Fruit fly (Drosophila melanogaster) whole organism, embryonic: Measurements from ENCODE around the gene RtcB.

ENCODE experiments used
- Aef1 ChIP-seq: fragments of 200-800 bp; sonication (Bioruptor generic); IDR thresholded peaks from 3 replicates; pipeline ENCODE4 v1.3.6; 2022; ENCODE audit warnings: missing biosample characterization, missing genetic modification characterization
- Atf-2 ChIP-seq: fragments of 200-800 bp; sonication (Bioruptor generic); optimal IDR thresholded peaks from 2 replicates; lab custom pipeline; 2016; ENCODE audit warnings: missing biosample characterization, missing genetic modification characterization
- B-H2 ChIP-seq: fragments of 200-800 bp; sonication (Bioruptor generic); optimal IDR thresholded peaks from 2 replicates; lab custom pipeline; 2018; ENCODE audit warnings: missing biosample characterization, mild to moderate bottlenecking, missing genetic modification characterization
- CG12155 ChIP-seq: fragments of 200-800 bp; sonication (Bioruptor generic); optimal IDR thresholded peaks from 3 replicates; lab custom pipeline; 2016; ENCODE audit warnings: missing biosample characterization, missing genetic modification characterization
- CG12299 ChIP-seq: fragments of 200-800 bp; sonication (Bioruptor generic); optimal IDR thresholded peaks from 2 replicates; lab custom pipeline; 2018; ENCODE audit warnings: missing biosample characterization, mild to moderate bottlenecking, missing genetic modification characterization
- CG13624 ChIP-seq: fragments of 200-800 bp; sonication (Bioruptor generic); optimal IDR thresholded peaks from 2 replicates; lab custom pipeline; 2016; ENCODE audit warnings: missing biosample characterization, missing genetic modification characterization
- CG17359 ChIP-seq: fragments of 200-800 bp; sonication (Bioruptor generic); optimal IDR thresholded peaks from 3 replicates; lab custom pipeline; 2018; ENCODE audit warnings: missing biosample characterization, mild to moderate bottlenecking, missing genetic modification characterization, moderate library complexity
- CG18764 ChIP-seq: fragments of 200-800 bp; sonication (Bioruptor generic); optimal IDR thresholded peaks from 3 replicates; lab custom pipeline; 2016; ENCODE audit warnings: missing biosample characterization, missing genetic modification characterization
- CG2120 ChIP-seq: fragments of 200-800 bp; sonication (Bioruptor generic); optimal IDR thresholded peaks from 3 replicates; lab custom pipeline; 2016; ENCODE audit warnings: missing biosample characterization, missing genetic modification characterization
- CG2875 ChIP-seq: fragments of 200-800 bp; sonication (Bioruptor generic); optimal IDR thresholded peaks from 2 replicates; lab custom pipeline; 2017; ENCODE audit warnings: missing biosample characterization, mild to moderate bottlenecking, missing genetic modification characterization, missing genetic modification reagents
- CG30403 ChIP-seq: fragments of 200-800 bp; sonication (Bioruptor generic); optimal IDR thresholded peaks from 3 replicates; lab custom pipeline; 2016; ENCODE audit warnings: missing biosample characterization, missing genetic modification characterization
- CG31224 ChIP-seq: fragments of 200-800 bp; sonication (Bioruptor generic); IDR thresholded peaks from 2 replicates; pipeline ENCODE4 v1.3.6; 2022; ENCODE audit warnings: missing biosample characterization, missing genetic modification characterization
- CG32772 ChIP-seq: fragments of 200-800 bp; sonication (Bioruptor generic); IDR thresholded peaks from 2 replicates; pipeline ENCODE4 v1.3.6; 2022; ENCODE audit warnings: missing biosample characterization, missing genetic modification characterization
- CG6813 ChIP-seq: fragments of 200-800 bp; sonication (Bioruptor generic); optimal IDR thresholded peaks from 2 replicates; lab custom pipeline; 2017; ENCODE audit warnings: missing biosample characterization, missing genetic modification characterization, mild to moderate bottlenecking, moderate library complexity, missing genetic modification reagents
- CG7357 ChIP-seq: fragments of 200-800 bp; sonication (Bioruptor generic); IDR thresholded peaks from 3 replicates; pipeline ENCODE4 v1.3.6; 2022; ENCODE audit warnings: missing biosample characterization, missing genetic modification characterization
- CG7556 ChIP-seq: fragments of 200-800 bp; sonication (Bioruptor generic); optimal IDR thresholded peaks from 2 replicates; lab custom pipeline; 2017; ENCODE audit warnings: missing biosample characterization, mild to moderate bottlenecking, missing genetic modification characterization
- CG8089 ChIP-seq: fragments of 200-800 bp; sonication (Bioruptor generic); optimal IDR thresholded peaks from 3 replicates; lab custom pipeline; 2016; ENCODE audit warnings: missing biosample characterization, missing genetic modification characterization
- CG8290 ChIP-seq, 3 experiments: fragments of 200-800 bp; sonication (Bioruptor generic); optimal IDR thresholded peaks; 2 replicates each; lab custom pipeline; 2016 to 2019; ENCODE audit warnings: missing biosample characterization in 3 of 3, missing genetic modification characterization in 3 of 3, mild to moderate bottlenecking in 2 of 3, moderate library complexity in 1 of 3
- CG8478 ChIP-seq: fragments of >200 bp; optimal IDR thresholded peaks from 2 replicates; lab custom pipeline; 2018
- Camta ChIP-seq: fragments of 200-800 bp; sonication (Bioruptor generic); optimal IDR thresholded peaks from 2 replicates; lab custom pipeline; 2016; ENCODE audit warnings: missing biosample characterization, missing genetic modification characterization
- Chrac-16 ChIP-seq: fragments of 200-800 bp; sonication (Bioruptor generic); optimal IDR thresholded peaks from 3 replicates; lab custom pipeline; 2016; ENCODE audit warnings: missing biosample characterization, missing genetic modification characterization
- CoRest ChIP-seq: fragments of 200-800 bp; sonication (Bioruptor generic); optimal IDR thresholded peaks from 3 replicates; lab custom pipeline; 2018; ENCODE audit warnings: missing biosample characterization, mild to moderate bottlenecking, missing genetic modification characterization, moderate library complexity
- Elba2 ChIP-seq: fragments of 200-800 bp; sonication (Bioruptor generic); optimal IDR thresholded peaks from 3 replicates; lab custom pipeline; 2016; ENCODE audit warnings: missing biosample characterization, missing genetic modification characterization
- Hmr ChIP-seq: fragments of 200-800 bp; sonication (Bioruptor generic); optimal IDR thresholded peaks from 3 replicates; lab custom pipeline; 2017; ENCODE audit warnings: mild to moderate bottlenecking, missing biosample characterization, missing genetic modification reagents, missing genetic modification characterization
- Hr51 ChIP-seq, 2 experiments: fragments of 200-800 bp; sonication (Bioruptor generic); optimal IDR thresholded peaks; 2 replicates in 1 of 2; 3 replicates in 1 of 2; lab custom pipeline; 2016 to 2018; ENCODE audit warnings: missing biosample characterization in 2 of 2, missing genetic modification characterization in 2 of 2, mild to moderate bottlenecking in 1 of 2, moderate library complexity in 1 of 2
- Mad ChIP-seq: fragments of 200-800 bp; sonication (Bioruptor generic); optimal IDR thresholded peaks from 2 replicates; lab custom pipeline; 2016; ENCODE audit warnings: missing biosample characterization, missing genetic modification characterization
- Med ChIP-seq: fragments of 200-800 bp; sonication (Bioruptor generic); peaks from one replicate; lab custom pipeline; 2016; ENCODE audit warnings: missing biosample characterization, missing genetic modification characterization, mild to moderate bottlenecking, inconsistent platforms, moderate library complexity
- NfI ChIP-seq: fragments of 200-800 bp; sonication (Bioruptor generic); optimal IDR thresholded peaks from 3 replicates; lab custom pipeline; 2018; ENCODE audit warnings: missing biosample characterization, mild to moderate bottlenecking, missing genetic modification characterization, moderate library complexity
- Xbp1 ChIP-seq: fragments of 200-800 bp; sonication (Bioruptor generic); optimal IDR thresholded peaks from 3 replicates; lab custom pipeline; 2016; ENCODE audit warnings: missing biosample characterization, mild to moderate bottlenecking, missing genetic modification characterization
- cg ChIP-seq: fragments of 200-800 bp; sonication (Bioruptor generic); optimal IDR thresholded peaks from 3 replicates; lab custom pipeline; 2019; ENCODE audit warnings: missing biosample characterization, mild to moderate bottlenecking, missing genetic modification characterization, moderate library complexity
- corto ChIP-seq: fragments of 200-800 bp; sonication (Bioruptor generic); optimal IDR thresholded peaks from 2 replicates; lab custom pipeline; 2016; ENCODE audit warnings: missing biosample characterization, mild to moderate bottlenecking, missing genetic modification characterization, moderate library complexity
- danr ChIP-seq: fragments of 200-800 bp; sonication (Bioruptor generic); IDR thresholded peaks from 2 replicates; pipeline ENCODE4 v1.3.6; 2022; ENCODE audit warnings: missing biosample characterization, missing genetic modification characterization
- dpn ChIP-seq, 2 experiments: fragments of 200-800 bp; sonication (Bioruptor generic); optimal IDR thresholded peaks; 3 replicates each; lab custom pipeline; 2016; ENCODE audit warnings: missing biosample characterization in 2 of 2, missing genetic modification characterization in 2 of 2
- esg ChIP-seq: fragments of 200-800 bp; sonication (Bioruptor generic); conservative IDR thresholded peaks from 2 replicates; pipeline ENCODE4 v1.3.6; 2022; ENCODE audit warnings: missing biosample characterization, missing genetic modification characterization
- h ChIP-seq: fragments of >200 bp; optimal IDR thresholded peaks from 2 replicates; lab custom pipeline; 2017
- hb ChIP-seq: fragments of 200-800 bp; sonication (Bioruptor generic); IDR thresholded peaks from 3 replicates; pipeline ENCODE4 v1.3.6; 2022; ENCODE audit warnings: missing biosample characterization, missing genetic modification characterization; ENCODE audit not compliant: partially characterized antibody
- hbn ChIP-seq: fragments of 200-800 bp; sonication (Bioruptor generic); IDR thresholded peaks from 2 replicates; pipeline ENCODE4 v1.3.6; 2022; ENCODE audit warnings: missing biosample characterization, missing genetic modification characterization; ENCODE audit not compliant: partially characterized antibody
- jing ChIP-seq: fragments of 200-800 bp; sonication (Bioruptor generic); optimal IDR thresholded peaks from 2 replicates; lab custom pipeline; 2018; ENCODE audit warnings: missing biosample characterization, mild to moderate bottlenecking, missing genetic modification characterization
- kni ChIP-seq: fragments of 200-800 bp; sonication (Bioruptor generic); optimal IDR thresholded peaks from 3 replicates; lab custom pipeline; 2017; ENCODE audit warnings: mild to moderate bottlenecking, missing biosample characterization, missing genetic modification reagents, missing genetic modification characterization
- lab ChIP-seq: fragments of 200-800 bp; sonication (Bioruptor generic); optimal IDR thresholded peaks from 3 replicates; lab custom pipeline; 2017; ENCODE audit warnings: missing biosample characterization, missing genetic modification characterization, mild to moderate bottlenecking, moderate library complexity, missing genetic modification reagents
- lov ChIP-seq, 2 experiments: fragments of 200-800 bp in 1 of 2; fragments of >200 bp in 1 of 2; sonication (Bioruptor generic) in 1 of 2; IDR thresholded peaks in 1 of 2; optimal IDR thresholded peaks in 1 of 2; 2 replicates in 1 of 2; 3 replicates in 1 of 2; pipeline versions ENCODE4 v1.3.6 to Lab custom; 2017 to 2022; ENCODE audit warnings: missing biosample characterization in 1 of 2, missing genetic modification characterization in 1 of 2
- mld ChIP-seq: fragments of 200-800 bp; sonication (Bioruptor generic); IDR thresholded peaks from 3 replicates; pipeline ENCODE4 v1.3.6; 2022; ENCODE audit warnings: missing biosample characterization, missing genetic modification characterization; ENCODE audit not compliant: partially characterized antibody
- nau ChIP-seq: fragments of 200-800 bp; sonication (Bioruptor generic); optimal IDR thresholded peaks from 3 replicates; lab custom pipeline; 2017; ENCODE audit warnings: missing biosample characterization, mild to moderate bottlenecking, missing genetic modification characterization, missing genetic modification reagents
- nerfin-2 ChIP-seq: fragments of 200-800 bp; sonication (Bioruptor generic); IDR thresholded peaks from 2 replicates; pipeline ENCODE4 v1.3.6; 2022; ENCODE audit warnings: missing biosample characterization, missing genetic modification characterization; ENCODE audit not compliant: partially characterized antibody
- pho ChIP-seq: fragments of 200-800 bp; sonication (Bioruptor generic); optimal IDR thresholded peaks from 2 replicates; lab custom pipeline; 2016; ENCODE audit warnings: missing biosample characterization, missing genetic modification characterization
- pita ChIP-seq: fragments of 200-800 bp; sonication (Bioruptor generic); optimal IDR thresholded peaks from 2 replicates; lab custom pipeline; 2017; ENCODE audit warnings: missing biosample characterization, mild to moderate bottlenecking, missing genetic modification characterization
- schlank ChIP-seq: fragments of 200-800 bp; sonication (Bioruptor generic); optimal IDR thresholded peaks from 2 replicates; lab custom pipeline; 2018; ENCODE audit warnings: missing biosample characterization, mild to moderate bottlenecking, missing genetic modification characterization
- sim ChIP-seq: fragments of 200-800 bp; sonication (Bioruptor generic); IDR thresholded peaks from 2 replicates; pipeline ENCODE4 v1.3.6; 2022; ENCODE audit warnings: missing biosample characterization, missing genetic modification characterization
- ssp ChIP-seq: fragments of 200-800 bp; sonication (Bioruptor generic); IDR thresholded peaks from 2 replicates; pipeline ENCODE4 v1.3.6; 2022; ENCODE audit warnings: missing biosample characterization, missing genetic modification characterization
- unc-4 ChIP-seq: fragments of 200-800 bp; sonication (Bioruptor generic); IDR thresholded peaks from 2 replicates; pipeline ENCODE4 v1.3.6; 2022; ENCODE audit warnings: missing biosample characterization, missing genetic modification characterization; ENCODE audit not compliant: partially characterized antibody

Gene RtcB

dm6 chr2L:19411966-19412365 lies 18.5 kb upstream of the RtcB start (continued):
- TF ChIP-seq Camta (GFP tag; lab: Kevin White, UChicago), result no peak
- no peak for TF ChIP-seq Aef1 (GFP tag; lab: Robert Waterston, UW)
- no peak for TF ChIP-seq CG12299
- peak; percentile 39 for TF ChIP-seq Med (GFP tag; lab: Kevin White, UChicago)
- TF ChIP-seq nerfin-2 (GFP tag; lab: Robert Waterston, UW), result no peak
- no peak for TF ChIP-seq danr
- peak; percentile 49 for TF ChIP-seq Hmr (GFP tag; lab: Kevin White, UChicago)
- TF ChIP-seq CG8290 (GFP tag; optimal IDR thresholded peaks at IDR 0.05; lab: Kevin White, UChicago), result no peak
- peak in 1 of 2 experiments; percentile 75 for TF ChIP-seq CG8290 (tag; optimal IDR thresholded peaks at IDR 0.05; lab: Kevin White, UChicago)
- no peak for TF ChIP-seq Hr51 (GFP tag; optimal IDR thresholded peaks at IDR 0.05; lab: Kevin White, UChicago)
- TF ChIP-seq Chrac-16 (GFP tag; lab: Kevin White, UChicago), result no peak
- no peak for TF ChIP-seq hb (GFP tag; lab: Robert Waterston, UW)
- TF ChIP-seq dpn (GFP tag; optimal IDR thresholded peaks at IDR 0.05; lab: Kevin White, UChicago), result no peak
- TF ChIP-seq sim (GFP tag; lab: Robert Waterston, UW), result no peak
- TF ChIP-seq h (lab: Kevin White, UChicago), result no peak
- TF ChIP-seq hbn (GFP tag; lab: Robert Waterston, UW), result no peak
- TF ChIP-seq schlank (tag; lab: Kevin White, UChicago), result peak; percentile 33
- TF ChIP-seq lab (GFP tag; lab: Kevin White, UChicago), result peak; percentile 5
- no peak for TF ChIP-seq pho (GFP tag; lab: Kevin White, UChicago)
- no peak for TF ChIP-seq CG32772 (GFP tag; lab: Robert Waterston, UW)
- TF ChIP-seq CoRest (tag; lab: Kevin White, UChicago), result no peak
- TF ChIP-seq CG6813 (GFP tag; lab: Kevin White, UChicago), result no peak
- TF ChIP-seq CG31224 (GFP tag; lab: Robert Waterston, UW), result no peak
- TF ChIP-seq B-H2 (GFP tag; lab: Kevin White, UChicago), result peak; percentile 21
- TF ChIP-seq Atf-2 (GFP tag; lab: Kevin White, UChicago), result no peak
- TF ChIP-seq CG2875 (GFP tag; lab: Kevin White, UChicago), result no peak
- no peak for TF ChIP-seq cg
- TF ChIP-seq esg, result no peak
- peak; percentile 15 for TF ChIP-seq CG2120
- TF ChIP-seq NfI (GFP tag; lab: Kevin White, UChicago), result no peak
- TF ChIP-seq Mad (GFP tag; lab: Kevin White, UChicago), result no peak
- TF ChIP-seq CG8478 (lab: Kevin White, UChicago), result no peak
- no peak for TF ChIP-seq CG17359
- no peak for TF ChIP-seq CG13624 (GFP tag; lab: Kevin White, UChicago)
- TF ChIP-seq Elba2 (GFP tag; lab: Kevin White, UChicago), result no peak
- TF ChIP-seq CG8089 (GFP tag; lab: Kevin White, UChicago), result no peak
- TF ChIP-seq pita, result no peak
- no peak for TF ChIP-seq jing
- TF ChIP-seq unc-4, result no peak
- TF ChIP-seq nau (GFP tag; lab: Kevin White, UChicago), result no peak
- no peak for TF ChIP-seq lov (optimal IDR thresholded peaks at IDR 0.05; lab: Kevin White, UChicago)
- no peak for TF ChIP-seq lov (GFP tag; IDR thresholded peaks at IDR 0.05; lab: Robert Waterston, UW)
- no peak for TF ChIP-seq CG12155 (GFP tag; lab: Kevin White, UChicago)
- no peak for TF ChIP-seq CG18764 (GFP tag; lab: Kevin White, UChicago)
- no peak for TF ChIP-seq CG30403 (GFP tag; lab: Kevin White, UChicago)
- no peak for TF ChIP-seq kni (GFP tag; lab: Kevin White, UChicago)
- TF ChIP-seq CG7357 (GFP tag; lab: Robert Waterston, UW), result peak; percentile 16; the same call in 1 of the 3 replicates
- TF ChIP-seq CG7556 (GFP tag; lab: Kevin White, UChicago), result no peak
- no peak for TF ChIP-seq mld (GFP tag; lab: Robert Waterston, UW)
- no peak for TF ChIP-seq corto
- TF ChIP-seq Xbp1 (GFP tag; lab: Kevin White, UChicago), result no peak
- no peak for TF ChIP-seq ssp
